Fruit fly (Drosophila melanogaster) whole organism, prepupa: ENCODE data around the gene iPLA2-VIA.

Source experiments
- CG1621 ChIP-seq: fragments of 200-800 bp; sonication (Bioruptor generic); optimal IDR thresholded peaks from 3 replicates; lab custom pipeline; 2018; ENCODE audit warnings: missing biosample characterization, mild to moderate bottlenecking, missing genetic modification characterization
- CG6808 ChIP-seq: fragments of 200-800 bp; sonication (Bioruptor generic); optimal IDR thresholded peaks from 3 replicates; lab custom pipeline; 2017; ENCODE audit warnings: missing biosample characterization, missing genetic modification characterization, mild to moderate bottlenecking, moderate library complexity, missing genetic modification reagents
- net ChIP-seq: fragments of 200-800 bp; sonication (Bioruptor generic); optimal IDR thresholded peaks from 3 replicates; lab custom pipeline; 2016; ENCODE audit warnings: missing biosample characterization, missing genetic modification characterization
- pdm3 ChIP-seq: fragments of 200-800 bp; sonication (Bioruptor generic); optimal IDR thresholded peaks from 3 replicates; lab custom pipeline; 2016; ENCODE audit warnings: missing biosample characterization, missing genetic modification characterization

DNA sequence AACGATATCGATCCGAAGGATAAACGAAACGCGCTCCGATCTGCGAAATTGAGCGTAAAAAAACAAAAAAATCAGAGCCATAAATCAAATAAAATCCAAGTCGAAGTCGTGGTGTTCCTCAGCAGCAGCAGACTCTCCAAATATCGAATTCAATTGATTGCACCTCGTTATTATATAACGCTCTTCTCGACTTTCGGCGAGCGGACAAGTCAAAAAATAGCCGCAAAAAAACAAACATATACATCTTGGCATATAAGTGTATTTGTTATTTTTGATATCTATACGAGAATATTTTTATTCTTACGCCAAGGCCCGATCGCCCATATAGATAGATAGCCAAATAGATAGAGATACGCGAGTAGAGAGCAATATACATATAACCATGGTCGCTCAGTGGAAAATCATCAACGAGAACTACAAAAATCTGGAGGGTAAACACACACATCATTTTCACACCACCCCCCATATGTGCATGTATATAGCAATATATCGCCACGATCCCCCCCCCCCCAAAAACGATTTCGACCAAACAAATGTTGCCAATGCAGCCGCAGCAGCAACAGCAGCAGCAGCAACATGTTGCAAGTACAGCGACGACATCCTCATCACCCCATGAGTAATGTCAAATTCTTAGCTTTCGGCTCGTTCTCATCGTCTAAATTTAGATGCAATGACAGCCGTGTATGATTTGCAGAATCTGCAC lies 34.4 kb downstream of the iPLA2-VIA start:
- TF ChIP-seq CG6808 (no peak), CG1621 (tag; lab: Kevin White, UChicago) (no peak), pdm3 (GFP tag; lab: Kevin White, UChicago) (no peak), net (GFP tag; lab: Kevin White, UChicago) (no peak)
